Fruit fly (Drosophila melanogaster) whole organism: ENCODE measurements around the gene CG11891.

Experiments
- CG8478 ChIP-seq: fragments of >200 bp; optimal IDR thresholded peaks from 2 replicates; lab custom pipeline; 2018; ENCODE audit warnings: inconsistent platforms
- EcR ChIP-seq, 2 experiments: fragments of >200 bp; optimal IDR thresholded peaks; 2 replicates each; lab custom pipeline; 2017; ENCODE audit warnings: missing biosample characterization in 2 of 2, missing genetic modification characterization in 2 of 2, missing genetic modification reagents in 2 of 2
- pan ChIP-seq: fragments of >200 bp; optimal IDR thresholded peaks from 2 replicates; lab custom pipeline; 2017
- psq ChIP-seq: fragments of >200 bp; optimal IDR thresholded peaks from 2 replicates; lab custom pipeline; 2017
- usp ChIP-seq: fragments of >200 bp; optimal IDR thresholded peaks from 2 replicates; lab custom pipeline; 2017; ENCODE audit warnings: missing biosample characterization, missing genetic modification characterization, mixed read lengths

DNA sequence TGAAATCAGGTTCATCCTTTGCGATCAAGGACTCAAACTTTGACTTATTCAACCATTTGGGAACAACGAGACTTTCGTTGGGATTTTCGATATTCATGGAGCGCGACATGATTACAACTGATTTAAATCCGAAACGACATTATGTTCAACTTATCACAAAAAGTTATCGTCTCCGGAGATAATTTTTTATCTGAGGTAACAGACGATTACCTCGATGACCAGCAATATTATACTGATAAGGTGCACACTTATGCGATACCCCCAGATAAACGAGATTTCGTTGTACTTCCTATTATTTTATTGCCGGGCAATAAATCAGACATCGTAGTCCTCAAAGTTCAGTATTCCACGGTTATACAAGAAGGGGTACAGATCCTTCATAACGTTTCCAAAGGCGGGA lies 27.7 kb downstream of the CG11891 start, which contains the start of gene CG31097:
- TF ChIP-seq CG8478: no peak
- TF ChIP-seq pan (lab: Kevin White, UChicago): no peak
- TF ChIP-seq usp (GFP tag; lab: Kevin White, UChicago): no peak
- TF ChIP-seq EcR (GFP tag; optimal IDR thresholded peaks at IDR 0.05; lab: Kevin White, UChicago): no peak
- TF ChIP-seq psq (lab: Kevin White, UChicago): no peak
